Worm (Caenorhabditis elegans): Measurements from ENCODE around the gene T02G5.7.

DNA sequence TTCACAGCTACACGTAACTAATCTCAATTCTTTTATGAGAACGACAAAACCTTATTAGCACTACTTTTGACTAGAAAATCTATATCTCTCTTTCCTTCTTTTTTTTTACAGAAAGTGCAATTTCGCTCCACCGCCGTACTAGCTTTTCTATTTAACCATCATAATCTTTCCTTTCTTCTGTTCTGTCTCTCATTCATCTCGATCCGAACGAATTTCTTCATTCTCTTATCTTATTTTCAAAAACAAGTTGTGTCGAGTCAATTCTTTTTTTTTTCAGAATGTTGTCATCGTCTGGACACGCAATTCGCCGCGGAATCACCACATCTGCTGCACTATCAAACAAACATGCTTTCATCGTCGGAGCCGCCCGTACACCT lies 1.9 kb upstream of the T02G5.7 start, which contains the start of gene kat-1:
- TF ChIP-seq C08G9.2 (tag; optimal IDR thresholded peaks at IDR 0.05) (no peak), ceh-48 (tag; optimal IDR thresholded peaks at IDR 0.05) (no peak), ceh-31 (tag; optimal IDR thresholded peaks at IDR 0.05) (no peak), nhr-232 (tag; optimal IDR thresholded peaks at IDR 0.05) (no peak), dmd-4 (tag; optimal IDR thresholded peaks at IDR 0.05; ENCODE audit: borderline replicate concordance) (no peak), madf-2 (tag; optimal IDR thresholded peaks at IDR 0.05) (no peak), pha-2 (tag; optimal IDR thresholded peaks at IDR 0.05) (no peak), ceh-45 (GFP tag; IDR thresholded peaks at IDR 0.05) (no peak)
